Fruit fly (Drosophila melanogaster) S2 (cell line): ENCODE results near the gene Cpr30B.

Experiments
- CG8478 ChIP-seq: fragments of >200 bp; optimal IDR thresholded peaks from 2 replicates; lab custom pipeline; 2018
- CTCF ChIP-seq, 2 experiments: fragments of >200 bp; optimal IDR thresholded peaks; 2 replicates each; lab custom pipeline; 2018

DNA sequence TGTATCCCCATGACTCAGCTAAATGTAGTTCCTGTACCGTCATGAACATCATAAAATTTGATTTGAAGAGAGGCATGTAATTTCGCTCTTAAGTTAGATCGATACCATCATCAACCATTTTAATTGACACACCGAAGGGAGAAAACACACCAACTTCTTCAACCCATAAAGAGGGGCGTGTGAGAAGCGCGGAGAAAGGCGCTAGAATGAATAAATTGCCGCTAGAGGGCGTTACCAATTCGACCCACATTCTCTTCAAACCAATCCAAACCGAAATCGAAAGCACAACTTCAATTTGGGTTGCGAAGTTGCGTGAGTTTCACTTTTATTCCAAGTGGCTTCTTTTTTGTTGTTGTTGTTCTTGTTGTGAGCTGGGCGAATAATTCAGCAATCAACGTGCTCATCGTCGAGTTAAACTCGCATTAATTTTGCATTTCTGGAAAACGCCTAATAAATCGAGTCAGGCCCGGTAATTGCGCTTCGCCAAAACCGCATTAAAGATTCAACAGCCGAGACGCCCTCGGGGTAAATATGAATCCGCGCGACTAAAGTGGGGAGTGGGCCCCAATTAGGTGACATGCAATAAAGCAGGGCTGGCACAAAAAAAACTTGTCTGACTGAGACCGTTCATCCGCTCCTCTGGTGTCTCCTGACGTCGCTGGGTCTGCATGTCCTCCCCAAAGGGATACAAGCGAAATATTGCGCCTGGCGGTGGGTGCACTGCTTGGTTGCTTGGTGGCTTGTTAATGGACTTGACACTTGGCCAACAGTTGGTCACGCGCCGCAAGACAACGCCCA is 30.1 kb upstream of the Cpr30B start:
- TF ChIP-seq CG8478 (no peak), CTCF (optimal IDR thresholded peaks at IDR 0.05; lab: Kevin White, UChicago) (peak; percentile 82 to 87)
